Fruit fly (Drosophila melanogaster) Kc167 (cell line): ENCODE measurements around the gene Irk1.

Experiments
- Sin3A ChIP-seq: fragments of >200 bp; optimal IDR thresholded peaks from 2 replicates; lab custom pipeline; 2018; ENCODE audit warnings: missing external identifiers
- h ChIP-seq: fragments of >200 bp; optimal IDR thresholded peaks from 3 replicates; lab custom pipeline; 2018; ENCODE audit warnings: missing external identifiers
- insv ChIP-seq: fragments of >200 bp; optimal IDR thresholded peaks from 3 replicates; lab custom pipeline; 2018; ENCODE audit warnings: missing external identifiers
- psq ChIP-seq: fragments of >200 bp; optimal IDR thresholded peaks from 2 replicates; lab custom pipeline; 2017; ENCODE audit warnings: missing external identifiers
- ttk ChIP-seq: sonication (Bioruptor generic); optimal IDR thresholded peaks from 2 replicates; lab custom pipeline; 2017; ENCODE audit warnings: missing external identifiers

dm6 chr3R:23179336-23179735, 11.2 kb downstream of the Irk1 start:
- no peak for TF ChIP-seq insv (lab: Kevin White, UChicago)
- TF ChIP-seq Sin3A: no peak
- no peak for TF ChIP-seq psq (lab: Kevin White, UChicago)
- no peak for TF ChIP-seq h
- TF ChIP-seq ttk (lab: Kevin White, UChicago): no peak
